Worm (Caenorhabditis elegans): Measurements from ENCODE around the gene hlh-30.

- TF ChIP-seq fkh-10 (GFP tag; optimal IDR thresholded peaks at IDR 0.05) (no peak), T23F11.4 (GFP tag; optimal IDR thresholded peaks at IDR 0.05) (no peak), tbx-2 (tag; optimal IDR thresholded peaks at IDR 0.05) (no peak), ttx-3 (tag; optimal IDR thresholded peaks at IDR 0.05) (no peak)
These were observed 18.0 kb downstream of the hlh-30 start for ce11 chrIV:4016723-4017122.
